Fruit fly (Drosophila melanogaster): ENCODE data around the gene Desat1.

Desat1 gene

DNA sequence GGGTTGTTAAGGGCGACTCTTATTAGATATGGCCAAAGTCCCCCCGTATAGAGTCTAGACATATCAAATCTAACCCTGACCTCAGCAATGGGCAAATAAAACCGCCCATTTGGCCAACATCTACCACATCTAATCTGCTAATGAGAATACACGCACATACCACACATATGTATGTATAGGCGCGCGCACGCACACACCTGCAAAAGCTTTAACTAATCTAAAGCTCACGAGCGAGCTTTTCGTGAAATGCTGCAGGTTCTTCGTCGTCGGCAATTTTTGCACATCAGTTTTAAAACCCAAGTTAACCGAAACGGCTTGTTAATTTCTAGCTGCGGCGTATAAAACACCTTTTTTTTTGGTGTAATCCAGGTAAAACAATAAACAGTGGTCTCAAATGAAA, 4.4 kb downstream of the Desat1 start:
- TF ChIP-seq br (GFP tag; optimal IDR thresholded peaks at IDR 0.05) (no peak), Dif (GFP tag; optimal IDR thresholded peaks at IDR 0.05; ENCODE audit: partially characterized antibody) (no peak), Hr83 (GFP tag; optimal IDR thresholded peaks at IDR 0.05; ENCODE audit: poor library complexity, severe bottlenecking) (peak; percentile 20), Jra (GFP tag; optimal IDR thresholded peaks at IDR 0.05) (no peak), CG9705 (GFP tag; optimal IDR thresholded peaks at IDR 0.05) (no peak), usp (GFP tag; optimal IDR thresholded peaks at IDR 0.05) (no peak), Rel (GFP tag; optimal IDR thresholded peaks at IDR 0.05) (no peak), Rel (tag; optimal IDR thresholded peaks at IDR 0.05) (peak; percentile 12), jim (GFP tag; optimal IDR thresholded peaks at IDR 0.05) (no peak), dl (GFP tag; optimal IDR thresholded peaks at IDR 0.05; ENCODE audit: insufficient read depth in 1 of 2, partially characterized antibody in 2 of 2) (no peak), lola (GFP tag; optimal IDR thresholded peaks at IDR 0.05) (peak; percentile 58), Abd-B (GFP tag; optimal IDR thresholded peaks at IDR 0.05) (no peak)

DNA sequence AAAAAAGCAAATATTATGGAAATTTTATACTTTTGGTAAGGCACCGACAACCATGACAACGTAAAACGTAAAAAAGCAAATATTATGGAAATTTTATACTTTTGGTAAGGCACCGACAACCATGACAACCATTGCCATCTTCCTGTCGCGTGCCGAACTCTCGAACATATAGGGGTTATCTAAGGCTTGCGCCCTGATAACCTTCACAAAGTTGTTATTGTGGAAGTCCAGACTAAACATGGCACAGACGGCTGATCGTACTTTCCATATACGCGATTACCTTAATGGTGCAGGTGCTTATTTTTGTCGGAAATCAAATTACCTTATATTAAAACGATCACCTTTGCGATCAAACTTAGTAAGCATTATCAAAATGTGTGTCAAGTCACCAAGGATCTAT, 6.1 kb downstream of the Desat1 start:
- TF ChIP-seq Dfd (GFP tag; optimal IDR thresholded peaks at IDR 0.05) (no peak), psq (GFP tag; optimal IDR thresholded peaks at IDR 0.05) (no peak), h (GFP tag; optimal IDR thresholded peaks at IDR 0.05) (peak; percentile 43), Rel (GFP tag; optimal IDR thresholded peaks at IDR 0.05) (no peak), Rel (tag; optimal IDR thresholded peaks at IDR 0.05) (peak; percentile 14)

DNA sequence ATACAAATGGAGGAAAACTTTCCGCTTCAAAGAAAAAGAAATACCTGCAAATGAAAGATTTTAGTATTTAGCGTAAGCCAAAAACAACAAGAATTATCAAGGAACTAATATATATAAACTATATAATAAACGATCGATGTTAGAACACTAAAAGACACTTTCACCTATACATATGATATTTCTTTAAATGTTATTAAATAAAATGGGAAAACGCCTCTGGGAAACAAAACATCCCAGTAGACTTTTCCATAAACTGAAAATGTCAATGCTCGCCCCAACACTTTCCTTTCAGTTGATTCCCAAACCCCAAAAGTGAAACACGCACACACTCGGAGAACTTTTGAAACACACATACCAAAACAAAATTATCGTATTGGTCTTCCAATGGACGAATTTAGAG, 8.0 kb downstream of the Desat1 start, which contains the start of gene vrs:
vrs (plus strand) TSS at position 301 of the 400 bp plus-strand sequence.
- TF ChIP-seq foxo (GFP tag; optimal IDR thresholded peaks at IDR 0.05), result no peak
- no peak for TF ChIP-seq h (GFP tag; optimal IDR thresholded peaks at IDR 0.05)
- no peak for TF ChIP-seq usp (GFP tag; optimal IDR thresholded peaks at IDR 0.05)
- no peak for TF ChIP-seq CrebA (GFP tag; optimal IDR thresholded peaks at IDR 0.05; ENCODE audit: borderline replicate concordance)
- TF ChIP-seq Hr78 (GFP tag; optimal IDR thresholded peaks at IDR 0.05), result no peak
- no peak for TF ChIP-seq N (GFP tag; optimal IDR thresholded peaks at IDR 0.05)
- TF ChIP-seq tai (GFP tag; optimal IDR thresholded peaks at IDR 0.05), result no peak
- no peak for TF ChIP-seq Hnf4 (GFP tag; optimal IDR thresholded peaks at IDR 0.05)
- no peak for TF ChIP-seq GATAd (GFP tag; optimal IDR thresholded peaks at IDR 0.05)
- no peak for TF ChIP-seq jim (GFP tag; optimal IDR thresholded peaks at IDR 0.05)
- no peak for TF ChIP-seq Dif (GFP tag; optimal IDR thresholded peaks at IDR 0.05; ENCODE audit: partially characterized antibody)
- no peak for TF ChIP-seq woc (GFP tag; optimal IDR thresholded peaks at IDR 0.05)

dm6 chr3R:12448344-12448743, 8.9 kb downstream of the Desat1 start:
- TF ChIP-seq OdsH (GFP tag; optimal IDR thresholded peaks at IDR 0.05) (no peak), Hr83 (GFP tag; optimal IDR thresholded peaks at IDR 0.05; ENCODE audit: poor library complexity, severe bottlenecking) (no peak), Sp1 (GFP tag; optimal IDR thresholded peaks at IDR 0.05) (no peak), Mio (GFP tag; optimal IDR thresholded peaks at IDR 0.05) (no peak), GATAd (GFP tag; optimal IDR thresholded peaks at IDR 0.05) (no peak), tai (GFP tag; optimal IDR thresholded peaks at IDR 0.05) (no peak), rgr (GFP tag; optimal IDR thresholded peaks at IDR 0.05) (no peak), dl (GFP tag; optimal IDR thresholded peaks at IDR 0.05; ENCODE audit: insufficient read depth in 1 of 2, partially characterized antibody in 2 of 2) (no peak), Rel (GFP tag; optimal IDR thresholded peaks at IDR 0.05) (no peak), Rel (tag; optimal IDR thresholded peaks at IDR 0.05) (no peak), psq (GFP tag; optimal IDR thresholded peaks at IDR 0.05) (no peak), CrebA (GFP tag; optimal IDR thresholded peaks at IDR 0.05; ENCODE audit: borderline replicate concordance) (no peak), woc (GFP tag; optimal IDR thresholded peaks at IDR 0.05) (no peak), Dif (GFP tag; optimal IDR thresholded peaks at IDR 0.05; ENCODE audit: partially characterized antibody) (no peak), dsf (GFP tag; optimal IDR thresholded peaks at IDR 0.05; ENCODE audit: borderline replicate concordance) (no peak), lola (GFP tag; optimal IDR thresholded peaks at IDR 0.05) (no peak), br (GFP tag; optimal IDR thresholded peaks at IDR 0.05) (no peak), pan (optimal IDR thresholded peaks at IDR 0.05) (no peak), foxo (GFP tag; optimal IDR thresholded peaks at IDR 0.05) (no peak), Myc (optimal IDR thresholded peaks at IDR 0.05) (no peak)

DNA sequence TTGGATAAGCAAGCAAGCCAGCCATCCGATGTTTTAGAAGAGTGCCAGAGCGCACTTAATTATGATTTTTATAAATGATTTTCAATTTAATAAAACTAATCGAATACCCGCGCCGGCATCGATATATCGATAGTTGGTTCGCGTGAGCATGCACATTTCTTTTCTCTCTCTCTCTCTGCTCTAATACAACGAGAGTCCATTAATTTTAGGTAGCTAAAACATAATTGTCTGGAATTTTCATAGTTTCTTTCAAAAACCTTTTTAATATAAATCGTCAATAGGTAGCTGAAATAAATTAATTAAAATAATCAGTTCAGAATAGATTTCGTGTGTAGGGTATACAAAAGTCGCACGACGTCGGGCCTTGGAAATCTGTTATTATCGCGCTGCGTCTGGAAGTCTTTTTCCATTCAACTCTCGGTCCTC, 9.5 kb downstream of the Desat1 start, which contains the start of gene CG18549:
CG18549 (plus strand) TSS at position 408 of the 426 bp plus-strand sequence.
- TF ChIP-seq CrebA (GFP tag; optimal IDR thresholded peaks at IDR 0.05; ENCODE audit: borderline replicate concordance), result no peak
- TF ChIP-seq dsf (GFP tag; optimal IDR thresholded peaks at IDR 0.05; ENCODE audit: borderline replicate concordance), result peak; percentile 98
- TF ChIP-seq h (GFP tag; optimal IDR thresholded peaks at IDR 0.05), result peak; percentile 100
- TF ChIP-seq Hr83 (GFP tag; optimal IDR thresholded peaks at IDR 0.05; ENCODE audit: poor library complexity, severe bottlenecking), result peak; percentile 97
- TF ChIP-seq Rel (GFP tag; optimal IDR thresholded peaks at IDR 0.05), result peak; percentile 99
- TF ChIP-seq Rel (tag; optimal IDR thresholded peaks at IDR 0.05), result peak; percentile 98
- TF ChIP-seq Jra (GFP tag; optimal IDR thresholded peaks at IDR 0.05), result peak; percentile 99
- no peak for TF ChIP-seq dl (GFP tag; optimal IDR thresholded peaks at IDR 0.05; ENCODE audit: insufficient read depth in 1 of 2, partially characterized antibody in 2 of 2)
- peak; percentile 100 for TF ChIP-seq CG9705 (GFP tag; optimal IDR thresholded peaks at IDR 0.05)
- TF ChIP-seq Dif (GFP tag; optimal IDR thresholded peaks at IDR 0.05; ENCODE audit: partially characterized antibody), result no peak
- peak; percentile 99 for TF ChIP-seq brk (GFP tag; optimal IDR thresholded peaks at IDR 0.05)
- TF ChIP-seq dmrt93B (GFP tag; optimal IDR thresholded peaks at IDR 0.05), result peak; percentile 99
- no peak for TF ChIP-seq pan (optimal IDR thresholded peaks at IDR 0.05)
- TF ChIP-seq woc (GFP tag; optimal IDR thresholded peaks at IDR 0.05), result peak; percentile 100
- TF ChIP-seq lola (GFP tag; optimal IDR thresholded peaks at IDR 0.05), result no peak
- TF ChIP-seq Abd-B (GFP tag; optimal IDR thresholded peaks at IDR 0.05), result no peak
- no peak for TF ChIP-seq Hr78 (GFP tag; optimal IDR thresholded peaks at IDR 0.05)
- peak; percentile 100 for TF ChIP-seq Hnf4 (GFP tag; optimal IDR thresholded peaks at IDR 0.05)
- TF ChIP-seq Dfd (GFP tag; optimal IDR thresholded peaks at IDR 0.05), result peak; percentile 96
- TF ChIP-seq ey (GFP tag; optimal IDR thresholded peaks at IDR 0.05), result peak; percentile 100
- TF ChIP-seq sv (GFP tag; optimal IDR thresholded peaks at IDR 0.05), result peak; percentile 99
- peak; percentile 100 for TF ChIP-seq CG32264 (GFP tag; optimal IDR thresholded peaks at IDR 0.05)
- no peak for TF ChIP-seq Myc (optimal IDR thresholded peaks at IDR 0.05)
- peak; percentile 99 for TF ChIP-seq psq (GFP tag; optimal IDR thresholded peaks at IDR 0.05)
- TF ChIP-seq tai (GFP tag; optimal IDR thresholded peaks at IDR 0.05), result peak; percentile 98
- TF ChIP-seq fru (GFP tag; optimal IDR thresholded peaks at IDR 0.05), result peak; percentile 100
- TF ChIP-seq GATAd (GFP tag; optimal IDR thresholded peaks at IDR 0.05), result no peak
- peak; percentile 100 for TF ChIP-seq sage (GFP tag; optimal IDR thresholded peaks at IDR 0.05)

Data from whole organism, wandering third instar larva.